Fruit fly (Drosophila melanogaster): ENCODE measurements around the gene AttD.

The AttD gene

DNA sequence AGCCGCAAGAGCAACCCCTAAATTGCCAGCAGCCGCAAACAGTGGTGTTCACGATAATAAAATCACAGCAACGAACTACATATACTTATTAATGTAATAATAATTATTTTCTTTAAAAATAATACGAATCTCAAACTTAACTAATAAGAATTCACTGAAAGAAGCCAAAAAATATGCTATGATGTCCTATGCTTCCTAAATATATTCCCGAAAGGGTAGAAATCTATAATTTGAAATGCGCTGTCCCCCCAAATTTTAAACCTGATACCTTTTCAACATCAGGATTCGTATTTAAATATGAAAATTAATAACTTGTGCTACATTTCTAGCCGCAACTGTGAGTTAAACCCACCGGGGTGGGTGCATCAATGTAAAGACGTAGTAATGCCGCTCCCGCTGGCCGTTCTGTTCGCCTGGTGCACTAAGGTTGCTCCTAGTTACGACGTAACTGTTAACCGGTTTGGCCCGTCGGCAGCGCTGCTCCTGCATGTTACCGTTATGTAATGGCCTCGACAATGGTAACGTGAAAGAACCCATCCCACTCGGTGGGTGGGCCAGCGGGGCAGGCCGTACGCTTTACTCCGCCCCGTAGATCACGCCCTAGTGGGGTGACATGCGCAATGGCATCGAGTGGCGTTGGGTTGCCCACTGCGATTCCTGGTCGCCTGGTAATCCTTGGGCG, 20.7 kb upstream of the AttD start (continued):
- TF ChIP-seq pfk (GFP tag; optimal IDR thresholded peaks at IDR 0.05), result no peak
- peak; percentile 88 for TF ChIP-seq CG13775 (GFP tag; optimal IDR thresholded peaks at IDR 0.05)
- peak; percentile 77 for TF ChIP-seq caup (GFP tag; optimal IDR thresholded peaks at IDR 0.05; ENCODE audit: severe bottlenecking)
- TF ChIP-seq CG18011 (GFP tag; optimal IDR thresholded peaks at IDR 0.05), result no peak
- TF ChIP-seq Xbp1 (GFP tag; optimal IDR thresholded peaks at IDR 0.05), result peak; percentile 78
- TF ChIP-seq CG12219 (GFP tag; optimal IDR thresholded peaks at IDR 0.05), result peak; percentile 68
- no peak for TF ChIP-seq ash1 (GFP tag; optimal IDR thresholded peaks at IDR 0.05)
- no peak for TF ChIP-seq tna (GFP tag; IDR thresholded peaks at IDR 0.05; ENCODE audit: partially characterized antibody)
- TF ChIP-seq Adf1 (GFP tag; IDR thresholded peaks at IDR 0.05), result peak; percentile 80; the same call in 1 of the 2 replicates
- TF ChIP-seq HHEX (GFP tag; optimal IDR thresholded peaks at IDR 0.05), result peak; percentile 75
- TF ChIP-seq rib (GFP tag; IDR thresholded peaks at IDR 0.05), result no peak
- TF ChIP-seq Trl (optimal IDR thresholded peaks at IDR 0.05), result no peak
- peak; percentile 7 for TF ChIP-seq Trl (GFP tag; optimal IDR thresholded peaks at IDR 0.05)
- TF ChIP-seq CG30020 (tag; optimal IDR thresholded peaks at IDR 0.05), result peak; percentile 61
- TF ChIP-seq ac (GFP tag; optimal IDR thresholded peaks at IDR 0.05), result peak; percentile 88
- peak; percentile 71 for TF ChIP-seq kah (GFP tag; optimal IDR thresholded peaks at IDR 0.05)
- peak; percentile 18 for TF ChIP-seq Camta (GFP tag; optimal IDR thresholded peaks at IDR 0.05)
- TF ChIP-seq H2.0 (GFP tag; IDR thresholded peaks at IDR 0.05), result peak; percentile 32; the same call in 1 of the 2 replicates
- peak; percentile 85 for TF ChIP-seq CG16815 (GFP tag; optimal IDR thresholded peaks at IDR 0.05)
- no peak for TF ChIP-seq cad (GFP tag; optimal IDR thresholded peaks at IDR 0.05)
- peak; percentile 62; the same call in 2 of the 3 replicates for TF ChIP-seq CG34224 (GFP tag; IDR thresholded peaks at IDR 0.05; ENCODE audit: partially characterized antibody)
- TF ChIP-seq Fer1 (GFP tag; optimal IDR thresholded peaks at IDR 0.05), result peak; percentile 90
- TF ChIP-seq CG3847 (GFP tag; IDR thresholded peaks at IDR 0.05), result peak; percentile 64
- no peak for TF ChIP-seq MBD-R2 (GFP tag; IDR thresholded peaks at IDR 0.05)
- peak; percentile 84 for TF ChIP-seq scrt (GFP tag; optimal IDR thresholded peaks at IDR 0.05)
- TF ChIP-seq Antp (GFP tag; optimal IDR thresholded peaks at IDR 0.05), result no peak
- TF ChIP-seq br (optimal IDR thresholded peaks at IDR 0.05), result no peak
- peak; percentile 74 for TF ChIP-seq CG12104 (GFP tag; optimal IDR thresholded peaks at IDR 0.05)
- TF ChIP-seq CoRest (tag; optimal IDR thresholded peaks at IDR 0.05), result peak; percentile 91
- TF ChIP-seq ara (GFP tag; IDR thresholded peaks at IDR 0.05), result no peak; the same call in none of the 2 replicates
- peak; percentile 69 for TF ChIP-seq CG1602 (GFP tag; optimal IDR thresholded peaks at IDR 0.05)
- no peak; the same call in 1 of the 2 replicates for TF ChIP-seq gsb (GFP tag; IDR thresholded peaks at IDR 0.05)
- TF ChIP-seq CG31441 (GFP tag; IDR thresholded peaks at IDR 0.05), result peak; percentile 91
- TF ChIP-seq CG12299 (tag; optimal IDR thresholded peaks at IDR 0.05), result peak; percentile 85
- TF ChIP-seq CG11723 (GFP tag; optimal IDR thresholded peaks at IDR 0.05), result peak; percentile 70
- peak; percentile 72 for TF ChIP-seq Fer3 (tag; optimal IDR thresholded peaks at IDR 0.05)
- peak; percentile 33 for TF ChIP-seq Bdp1 (GFP tag; optimal IDR thresholded peaks at IDR 0.05)
- peak; percentile 76 for TF ChIP-seq Blimp-1 (GFP tag; optimal IDR thresholded peaks at IDR 0.05)
- TF ChIP-seq Opbp (GFP tag; IDR thresholded peaks at IDR 0.05; ENCODE audit: partially characterized antibody), result peak; percentile 46; the same call in 1 of the 3 replicates
- no peak for TF ChIP-seq Ets97D (GFP tag; optimal IDR thresholded peaks at IDR 0.05)
- no peak for TF ChIP-seq aop (GFP tag; IDR thresholded peaks at IDR 0.05)
- TF ChIP-seq CG14014 (GFP tag; IDR thresholded peaks at IDR 0.05), result peak; percentile 54
- TF ChIP-seq D (optimal IDR thresholded peaks at IDR 0.05), result peak; percentile 5
- peak; percentile 84 for TF ChIP-seq D (GFP tag; optimal IDR thresholded peaks at IDR 0.05)
- TF ChIP-seq shn (GFP tag; optimal IDR thresholded peaks at IDR 0.05), result no peak
- TF ChIP-seq CG10979 (tag; optimal IDR thresholded peaks at IDR 0.05), result peak; percentile 94
- TF ChIP-seq Dip3 (GFP tag; optimal IDR thresholded peaks at IDR 0.05), result no peak
- no peak for TF ChIP-seq H15 (GFP tag; IDR thresholded peaks at IDR 0.05)
- TF ChIP-seq disco-r (GFP tag; optimal IDR thresholded peaks at IDR 0.05), result no peak
- no peak; the same call in 1 of the 2 replicates for TF ChIP-seq wdn (GFP tag; IDR thresholded peaks at IDR 0.05)
